Worm (Caenorhabditis elegans) whole organism, mixed stage, embryonic: Measurements from ENCODE around the gene C05D12.5.
A peak's percentile ranks its signal among the peaks of the same experiment; 100 is the strongest.

Experiments
- M03D4.4 ChIP-seq: sonication (generic microtip); optimal IDR thresholded peaks from 2 replicates; lab custom pipeline; 2017; ENCODE audit warnings: mild to moderate bottlenecking, missing genetic modification characterization, missing compliant biosample characterization
- bed-3 ChIP-seq: fragments of 200-800 bp; sonication (Bioruptor generic); optimal IDR thresholded peaks from 3 replicates; lab custom pipeline; 2018; ENCODE audit warnings: mild to moderate bottlenecking, missing genetic modification characterization, moderate library complexity, missing compliant biosample characterization
- blmp-1 ChIP-seq: fragments of 150-350 bp; optimal IDR thresholded peaks from 2 replicates; lab custom pipeline; 2014; ENCODE audit warnings: missing biosample characterization, missing genetic modification characterization
- ceh-39 ChIP-seq: fragments of 150-350 bp; optimal IDR thresholded peaks from 2 replicates; lab custom pipeline; 2014; ENCODE audit warnings: missing biosample characterization, missing genetic modification characterization
- ceh-43 ChIP-seq: fragments of 200-800 bp; sonication (Bioruptor generic); optimal IDR thresholded peaks from 2 replicates; lab custom pipeline; 2018; ENCODE audit warnings: mild to moderate bottlenecking, missing genetic modification characterization, moderate library complexity, missing compliant biosample characterization
- ceh-83 ChIP-seq: fragments of 200-800 bp; sonication (Bioruptor generic); optimal IDR thresholded peaks from 2 replicates; lab custom pipeline; 2018; ENCODE audit warnings: mild to moderate bottlenecking, missing genetic modification characterization, missing compliant biosample characterization
- ces-1 ChIP-seq: fragments of 150-350 bp; optimal IDR thresholded peaks from 2 replicates; lab custom pipeline; 2014; ENCODE audit warnings: missing biosample characterization, missing genetic modification reagents, missing genetic modification characterization
- drap-1 ChIP-seq: fragments of 200-800 bp; sonication (Bioruptor generic); optimal IDR thresholded peaks from 3 replicates; lab custom pipeline; 2018; ENCODE audit warnings: mild to moderate bottlenecking, missing genetic modification characterization, missing compliant biosample characterization
- elt-1 ChIP-seq: sonication (generic microtip); optimal IDR thresholded peaks from 2 replicates; lab custom pipeline; 2017; ENCODE audit warnings: missing genetic modification characterization, mild to moderate bottlenecking, missing compliant biosample characterization, antibody characterized with exemption, moderate library complexity, borderline replicate concordance; ENCODE audit not compliant: insufficient read depth
- elt-3 ChIP-seq: fragments of 150-350 bp; optimal IDR thresholded peaks from 2 replicates; lab custom pipeline; 2014; ENCODE audit warnings: missing biosample characterization, missing genetic modification characterization
- flh-1 ChIP-seq: fragments of 200-800 bp; sonication (Bioruptor generic); optimal IDR thresholded peaks from 2 replicates; lab custom pipeline; 2018; ENCODE audit warnings: mild to moderate bottlenecking, missing genetic modification characterization, moderate library complexity, missing compliant biosample characterization
- ham-2 ChIP-seq: fragments of 200-800 bp; sonication (Bioruptor generic); optimal IDR thresholded peaks from 2 replicates; lab custom pipeline; 2018; ENCODE audit warnings: mild to moderate bottlenecking, missing genetic modification characterization, missing compliant biosample characterization
- hlh-1 ChIP-seq: fragments of 150-350 bp; optimal IDR thresholded peaks from 2 replicates; lab custom pipeline; 2014; ENCODE audit warnings: missing biosample characterization, missing genetic modification reagents, missing genetic modification characterization
- lin-32 ChIP-seq: fragments of 200-800 bp; sonication (Bioruptor generic); optimal IDR thresholded peaks from 2 replicates; lab custom pipeline; 2018; ENCODE audit warnings: mild to moderate bottlenecking, missing genetic modification characterization, missing compliant biosample characterization
- lsy-2 ChIP-seq: fragments of 150-350 bp; optimal IDR thresholded peaks from 2 replicates; lab custom pipeline; 2014; ENCODE audit warnings: missing biosample characterization, missing genetic modification characterization
- mab-5 ChIP-seq: fragments of 150-350 bp; optimal IDR thresholded peaks from 2 replicates; lab custom pipeline; 2014; ENCODE audit warnings: missing biosample characterization, missing genetic modification characterization
- mep-1 ChIP-seq: fragments of 150-350 bp; optimal IDR thresholded peaks from 2 replicates; lab custom pipeline; 2017; ENCODE audit warnings: missing biosample characterization, missing genetic modification reagents, missing genetic modification characterization, inconsistent platforms
- mls-2 ChIP-seq: sonication (generic microtip); optimal IDR thresholded peaks from 2 replicates; lab custom pipeline; 2016; ENCODE audit warnings: mild to moderate bottlenecking, missing genetic modification characterization, moderate library complexity, missing compliant biosample characterization
- nhr-12 ChIP-seq: fragments of 150-350 bp; optimal IDR thresholded peaks from 2 replicates; lab custom pipeline; 2014; ENCODE audit warnings: missing biosample characterization, missing genetic modification characterization
- nhr-2 ChIP-seq: fragments of 150-350 bp; optimal IDR thresholded peaks from 2 replicates; lab custom pipeline; 2014; ENCODE audit warnings: missing biosample characterization, missing genetic modification characterization
- nhr-237 ChIP-seq: fragments of 150-350 bp; optimal IDR thresholded peaks from 2 replicates; lab custom pipeline; 2014; ENCODE audit warnings: missing biosample characterization, missing genetic modification characterization
- nhr-28 ChIP-seq: fragments of 150-350 bp; optimal IDR thresholded peaks from 2 replicates; lab custom pipeline; 2014; ENCODE audit warnings: missing biosample characterization, missing genetic modification characterization
- nhr-76 ChIP-seq: sonication (generic microtip); optimal IDR thresholded peaks from 2 replicates; lab custom pipeline; 2017; ENCODE audit warnings: missing biosample characterization, missing genetic modification characterization
- pha-4 ChIP-seq: fragments of 150-350 bp; optimal IDR thresholded peaks from 2 replicates; lab custom pipeline; 2018; ENCODE audit warnings: missing biosample characterization, missing genetic modification reagents, missing genetic modification characterization
- sem-2 ChIP-seq: fragments of 200-800 bp; sonication (Bioruptor generic); optimal IDR thresholded peaks from 2 replicates; lab custom pipeline; 2018; ENCODE audit warnings: mild to moderate bottlenecking, missing genetic modification characterization, missing compliant biosample characterization
- snpc-4 ChIP-seq: fragments of 150-350 bp; optimal IDR thresholded peaks from 2 replicates; lab custom pipeline; 2014; ENCODE audit warnings: missing biosample characterization, missing genetic modification characterization
- sptf-1 ChIP-seq: sonication (generic microtip); optimal IDR thresholded peaks from 2 replicates; lab custom pipeline; 2017; ENCODE audit warnings: mild to moderate bottlenecking, missing genetic modification characterization, moderate library complexity, missing compliant biosample characterization
- tbx-8 ChIP-seq: fragments of 200-800 bp; sonication (Bioruptor generic); optimal IDR thresholded peaks from 2 replicates; lab custom pipeline; 2018; ENCODE audit warnings: mild to moderate bottlenecking, missing genetic modification characterization, moderate library complexity, missing compliant biosample characterization
- unc-120 ChIP-seq: sonication (generic microtip); optimal IDR thresholded peaks from 2 replicates; lab custom pipeline; 2017; ENCODE audit warnings: missing genetic modification characterization, missing compliant biosample characterization; ENCODE audit not compliant: poor library complexity, severe bottlenecking
- unc-39 ChIP-seq: fragments of 150-350 bp; optimal IDR thresholded peaks from 2 replicates; lab custom pipeline; 2014; ENCODE audit warnings: missing biosample characterization, missing genetic modification characterization
- unc-62 ChIP-seq: fragments of 150-350 bp; optimal IDR thresholded peaks from 2 replicates; lab custom pipeline; 2014; ENCODE audit warnings: missing biosample characterization, missing genetic modification reagents, missing genetic modification characterization
- ztf-11 ChIP-seq: fragments of 150-350 bp; optimal IDR thresholded peaks from 2 replicates; lab custom pipeline; 2014; ENCODE audit warnings: missing biosample characterization, missing genetic modification characterization

Gene C05D12.5

ce11 chrII:11455140-11455539 is 21.1 kb downstream of the C05D12.5 start:
- TF ChIP-seq tbx-8 (GFP tag; lab: Kevin White, UChicago) (no peak), nhr-12 (tag; lab: Kevin White, UChicago) (no peak), lin-32 (GFP tag; lab: Kevin White, UChicago) (no peak), ces-1 (GFP tag; lab: Kevin White, UChicago) (no peak), mab-5 (no peak), unc-39 (tag; lab: Kevin White, UChicago) (no peak), snpc-4 (tag; lab: Kevin White, UChicago) (no peak)

ce11 chrII:11455715-11456114 is 21.7 kb downstream of the C05D12.5 start:
- TF ChIP-seq ces-1 (GFP tag; lab: Kevin White, UChicago), result no peak

- no peak for TF ChIP-seq elt-3 (tag; lab: Kevin White, UChicago)
These were observed 25.8 kb downstream of the C05D12.5 start for ce11 chrII:11459883-11460282.

- no peak for TF ChIP-seq nhr-76 (tag; lab: Kevin White, UChicago)
- peak; percentile 29 for TF ChIP-seq ces-1 (GFP tag; lab: Kevin White, UChicago)
These were observed 29.9 kb downstream of the C05D12.5 start for ce11 chrII:11463899-11464298.

DNA sequence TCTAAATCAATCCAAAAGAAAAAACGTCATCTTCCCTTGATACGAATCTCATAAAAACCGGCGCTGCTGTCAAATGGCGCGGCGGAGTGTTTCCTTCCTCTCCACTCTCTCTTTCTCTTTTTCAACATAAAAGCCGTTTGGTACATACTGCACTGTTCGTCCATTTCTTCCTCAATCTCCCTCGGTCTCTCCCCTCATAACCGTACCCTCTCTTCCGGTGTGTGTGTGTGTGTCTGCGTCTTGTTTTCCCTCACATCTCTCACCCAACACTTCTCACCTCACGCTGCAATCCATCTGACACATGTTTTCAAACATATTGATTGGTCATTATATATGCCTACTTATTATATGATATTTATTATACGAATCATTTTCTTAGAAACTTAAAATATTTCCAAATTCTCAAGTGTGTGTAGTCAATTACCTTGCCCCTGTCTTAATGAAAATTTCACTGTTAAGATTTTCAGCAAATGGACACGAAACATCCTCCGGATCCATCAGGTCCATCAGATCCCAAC is 30.4 kb downstream of the C05D12.5 start, which contains the start of the genes aars-1 and rga-1:
Gene aars-1 (minus strand): TSS at position 71 of the 518 bp plus-strand sequence.
Gene rga-1 (plus strand): TSS at position 468 of the 518 bp plus-strand sequence.
- TF ChIP-seq mls-2 (tag; lab: Kevin White, UChicago) (no peak), mep-1 (tag; lab: Kevin White, UChicago) (no peak), ham-2 (GFP tag; lab: Kevin White, UChicago) (peak; percentile 41), ces-1 (GFP tag; lab: Kevin White, UChicago) (peak; percentile 11), bed-3 (GFP tag; lab: Kevin White, UChicago) (no peak), unc-120 (tag; lab: Kevin White, UChicago) (no peak), snpc-4 (tag; lab: Kevin White, UChicago) (no peak), tbx-8 (GFP tag; lab: Kevin White, UChicago) (no peak), ceh-83 (GFP tag; lab: Kevin White, UChicago) (no peak), mab-5 (no peak), ceh-43 (GFP tag; lab: Kevin White, UChicago) (no peak), nhr-2 (no peak), lsy-2 (tag; lab: Kevin White, UChicago) (peak; percentile 52), nhr-12 (tag; lab: Kevin White, UChicago) (no peak), unc-62 (GFP tag; lab: Kevin White, UChicago) (peak; percentile 20), sem-2 (no peak), nhr-76 (tag; lab: Kevin White, UChicago) (no peak), sptf-1 (no peak), elt-1 (no peak), nhr-237 (tag; lab: Kevin White, UChicago) (no peak), flh-1 (GFP tag; lab: Kevin White, UChicago) (no peak), pha-4 (peak; percentile 38), blmp-1 (tag; lab: Kevin White, UChicago) (peak; percentile 43), hlh-1 (tag; lab: Kevin White, UChicago) (no peak), nhr-28 (tag; lab: Kevin White, UChicago) (no peak)

- TF ChIP-seq ham-2 (GFP tag; lab: Kevin White, UChicago) (no peak), lsy-2 (tag; lab: Kevin White, UChicago) (no peak), blmp-1 (tag; lab: Kevin White, UChicago) (no peak), ceh-39 (tag; lab: Kevin White, UChicago) (no peak), drap-1 (GFP tag; lab: Kevin White, UChicago) (no peak), nhr-76 (tag; lab: Kevin White, UChicago) (no peak), unc-62 (GFP tag; lab: Kevin White, UChicago) (no peak), pha-4 (no peak), nhr-2 (no peak), nhr-12 (tag; lab: Kevin White, UChicago) (no peak), ces-1 (GFP tag; lab: Kevin White, UChicago) (no peak), hlh-1 (tag; lab: Kevin White, UChicago) (no peak), nhr-28 (tag; lab: Kevin White, UChicago) (no peak), sem-2 (no peak), sptf-1 (no peak), M03D4.4 (tag; lab: Kevin White, UChicago) (no peak), ztf-11 (tag; lab: Kevin White, UChicago) (no peak), elt-1 (no peak)
These were observed 33.5 kb downstream of the C05D12.5 start, which contains the start of gene klp-17 for ce11 chrII:11467541-11467940. klp-17 (minus strand) TSS chrII:11467641.
